Fruit fly (Drosophila melanogaster): ENCODE data around the gene Cp18.

DNA sequence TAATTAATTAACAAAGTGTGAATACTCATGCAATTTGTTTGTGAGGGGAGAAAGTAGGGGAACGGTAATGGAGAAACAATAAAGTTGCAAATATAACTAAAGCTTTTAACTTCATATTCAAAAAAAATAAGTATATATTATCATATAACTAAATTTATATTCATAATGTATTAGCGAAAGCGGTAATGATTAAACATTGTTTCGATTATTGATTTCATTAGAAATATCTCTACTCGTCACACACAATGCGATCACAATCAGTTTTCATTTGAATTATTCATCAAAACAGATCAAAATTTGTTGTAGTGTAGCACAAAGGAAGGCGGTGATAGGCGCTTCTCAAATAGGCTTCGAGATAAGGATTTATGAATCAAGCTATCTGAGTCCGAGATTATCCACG lies 29.1 kb downstream of the Cp18 start, which contains the start of gene CG6576:
- TF ChIP-seq CG8478 (optimal IDR thresholded peaks at IDR 0.05) (no peak), usp (GFP tag; optimal IDR thresholded peaks at IDR 0.05) (no peak), pan (optimal IDR thresholded peaks at IDR 0.05) (no peak)
